Worm (Caenorhabditis elegans) whole organism, L2 larva: ENCODE data around the gene igeg-1.

ENCODE experiments used
- elt-1 ChIP-seq: fragments of 150-350 bp; optimal IDR thresholded peaks from 2 replicates; lab custom pipeline; 2014; ENCODE audit warnings: missing biosample characterization, missing genetic modification characterization
- nhr-11 ChIP-seq: fragments of 150-350 bp; optimal IDR thresholded peaks from 2 replicates; lab custom pipeline; 2014; ENCODE audit warnings: missing biosample characterization, missing genetic modification characterization
- zag-1 ChIP-seq: fragments of 150-350 bp; optimal IDR thresholded peaks from 2 replicates; lab custom pipeline; 2014; ENCODE audit warnings: missing biosample characterization, missing genetic modification characterization

- TF ChIP-seq elt-1 (tag; lab: Kevin White, UChicago) (no peak), zag-1 (tag; lab: Kevin White, UChicago) (no peak), nhr-11 (no peak)
These were observed 44.3 kb upstream of the igeg-1 start for ce11 chrIV:4518111-4518510.
